Fruit fly (Drosophila melanogaster): ENCODE data around the gene PRY.
"Not testable (repeated sequence)": the region's sequence is repeated elsewhere in the genome, so short reads cannot be mapped to it uniquely, and the experiment has no call there.

Gene PRY

dm6 chrY:191920-192319, at the start of gene PRY:
Gene PRY, minus strand, starts transcription at chrY:192020.
- TF ChIP-seq CG34422 (GFP tag; IDR thresholded peaks at IDR 0.05) = no peak
- no peak for TF ChIP-seq CG13624 (GFP tag; optimal IDR thresholded peaks at IDR 0.05)
- no peak for TF ChIP-seq prd (optimal IDR thresholded peaks at IDR 0.05)
- no peak for TF ChIP-seq prd (GFP tag; IDR thresholded peaks at IDR 0.05)
- no peak for TF ChIP-seq salm (tag; optimal IDR thresholded peaks at IDR 0.05)
- TF ChIP-seq CG4282 (GFP tag; optimal IDR thresholded peaks at IDR 0.05) = no peak
- no peak for TF ChIP-seq Max (GFP tag; optimal IDR thresholded peaks at IDR 0.05)
- TF ChIP-seq CG17568 (GFP tag; optimal IDR thresholded peaks at IDR 0.05) = no peak
- TF ChIP-seq CG1603 (tag; optimal IDR thresholded peaks at IDR 0.05) = no peak
- TF ChIP-seq Ada2b (GFP tag; IDR thresholded peaks at IDR 0.05) = no peak
- TF ChIP-seq Aef1 (GFP tag; IDR thresholded peaks at IDR 0.05) = no peak
- TF ChIP-seq Elba2 (GFP tag; optimal IDR thresholded peaks at IDR 0.05) = no peak
- TF ChIP-seq ara (GFP tag; IDR thresholded peaks at IDR 0.05) = no peak
- no peak for TF ChIP-seq CG4360 (GFP tag; IDR thresholded peaks at IDR 0.05)

- TF ChIP-seq CG9817 (tag; optimal IDR thresholded peaks at IDR 0.05); Pdp1 (GFP tag; optimal IDR thresholded peaks at IDR 0.05); Dip3 (GFP tag; optimal IDR thresholded peaks at IDR 0.05): not testable (repeated sequence)
These were observed 54.4 kb downstream of the PRY start, which contains the start of gene kl-5 for dm6 chrY:137386-137785. Gene kl-5, minus strand, starts transcription at chrY:137486.

dm6 chrY:124157-124556, 67.7 kb downstream of the PRY start:
- TF ChIP-seq yki (optimal IDR thresholded peaks at IDR 0.05) (peak; percentile 95), Trl (optimal IDR thresholded peaks at IDR 0.05) (peak in 1 of 2 experiments; percentile 92), Gug (GFP tag; IDR thresholded peaks at IDR 0.05) (peak; percentile 80; the same call in 3 of the 4 replicates), Hr39 (optimal IDR thresholded peaks at IDR 0.05) (peak; percentile 79)
- not testable (repeated sequence) for TF ChIP-seq Trl (GFP tag; optimal IDR thresholded peaks at IDR 0.05)
